Worm (Caenorhabditis elegans): ENCODE results near the gene F17E9.4.

The F17E9.4 gene

ce11 chrIV:8394105-8394504 lies 45.9 kb downstream of the F17E9.4 start, which contains the start of gene D2096.11:
Gene D2096.11 (minus strand): TSS chrIV:8394205.
- TF ChIP-seq W03F9.2 (tag; optimal IDR thresholded peaks at IDR 0.05), result no peak
- TF ChIP-seq dao-5 (tag; optimal IDR thresholded peaks at IDR 0.05), result no peak
- no peak for TF ChIP-seq him-1 (tag; optimal IDR thresholded peaks at IDR 0.05)

- TF ChIP-seq dao-5 (tag; optimal IDR thresholded peaks at IDR 0.05) (no peak), him-1 (tag; optimal IDR thresholded peaks at IDR 0.05) (no peak), W03F9.2 (tag; optimal IDR thresholded peaks at IDR 0.05) (no peak)
Observed at ce11 chrIV:8396348-8396747, 48.2 kb downstream of the F17E9.4 start, which contains the start of gene timm-17B.2. Gene timm-17B.2 (plus strand): TSS chrIV:8396648.

ce11 chrIV:8397814-8398213 lies 49.6 kb downstream of the F17E9.4 start:
- TF ChIP-seq him-1 (tag; optimal IDR thresholded peaks at IDR 0.05), result no peak
- no peak for TF ChIP-seq W03F9.2 (tag; optimal IDR thresholded peaks at IDR 0.05)
- no peak for TF ChIP-seq dao-5 (tag; optimal IDR thresholded peaks at IDR 0.05)
